Worm (Caenorhabditis elegans) whole organism, L4 larva: Measurements from ENCODE around the gene acdh-9.

Experiments
- F10B5.3 ChIP-seq: sonication (generic microtip); optimal IDR thresholded peaks from 2 replicates; lab custom pipeline; 2016; ENCODE audit warnings: mild to moderate bottlenecking, missing genetic modification characterization, missing compliant biosample characterization
- F37D6.2 ChIP-seq: sonication (generic microtip); optimal IDR thresholded peaks from 2 replicates; lab custom pipeline; 2016; ENCODE audit warnings: mild to moderate bottlenecking, missing genetic modification characterization, missing compliant biosample characterization
- F49E8.2 ChIP-seq: sonication (generic microtip); optimal IDR thresholded peaks from 2 replicates; lab custom pipeline; 2016; ENCODE audit warnings: missing compliant biosample characterization, mild to moderate bottlenecking, missing genetic modification characterization, borderline replicate concordance
- R02D3.7 ChIP-seq: fragments of 150-350 bp; sonication (generic microtip); optimal IDR thresholded peaks from 3 replicates; lab custom pipeline; 2014; ENCODE audit warnings: missing biosample characterization, missing genetic modification characterization
- T20F7.1 ChIP-seq: fragments of 200-800 bp; sonication (Bioruptor generic); optimal IDR thresholded peaks from 2 replicates; lab custom pipeline; 2018; ENCODE audit warnings: mild to moderate bottlenecking, missing genetic modification characterization, missing compliant biosample characterization
- T26A8.4 ChIP-seq: fragments of 200-800 bp; sonication (Bioruptor generic); IDR thresholded peaks from 2 replicates; pipeline ENCODE4 v1.3.6; 2022; ENCODE audit warnings: missing genetic modification characterization, missing compliant biosample characterization
- Y48G9A.11 ChIP-seq: fragments of 200-800 bp; sonication (Bioruptor generic); IDR thresholded peaks from 2 replicates; pipeline ENCODE4 v1.3.6; 2022; ENCODE audit warnings: missing genetic modification reagents, missing genetic modification characterization, missing compliant biosample characterization
- ZK546.5 ChIP-seq, 2 experiments: sonication (generic microtip); optimal IDR thresholded peaks; 2 replicates each; lab custom pipeline; 2017; ENCODE audit warnings: missing biosample characterization in 2 of 2, missing genetic modification characterization in 2 of 2
- aha-1 ChIP-seq: fragments of 150-350 bp; peaks from one replicate; lab custom pipeline; 2014; ENCODE audit warnings: missing biosample characterization, missing genetic modification characterization
- arid-1 ChIP-seq: fragments of 200-800 bp; sonication (Bioruptor generic); conservative IDR thresholded peaks from 2 replicates; pipeline ENCODE4 v1.3.6; 2022; ENCODE audit warnings: missing genetic modification reagents, missing genetic modification characterization, missing compliant biosample characterization
- ceh-62 ChIP-seq: sonication (generic microtip); optimal IDR thresholded peaks from 2 replicates; lab custom pipeline; 2017; ENCODE audit warnings: missing biosample characterization, missing genetic modification characterization
- ceh-82 ChIP-seq: sonication (generic microtip); optimal IDR thresholded peaks from 2 replicates; lab custom pipeline; 2017; ENCODE audit warnings: missing biosample characterization, missing genetic modification characterization
- ces-1 ChIP-seq: fragments of 150-350 bp; sonication (generic microtip); optimal IDR thresholded peaks from 4 replicates; lab custom pipeline; 2014; ENCODE audit warnings: missing biosample characterization, missing genetic modification reagents, missing genetic modification characterization
- daf-12 ChIP-seq: fragments of 150-350 bp; optimal IDR thresholded peaks from 2 replicates; lab custom pipeline; 2014; ENCODE audit warnings: missing biosample characterization, missing genetic modification reagents, missing genetic modification characterization
- daf-16 ChIP-seq, 3 experiments: sonication (generic microtip); optimal IDR thresholded peaks; 2 replicates each; lab custom pipeline; 2016 to 2017; ENCODE audit warnings: missing genetic modification characterization in 3 of 3, missing genetic modification reagents in 3 of 3, mild to moderate bottlenecking in 2 of 3, missing compliant biosample characterization in 2 of 3, missing biosample characterization in 1 of 3, moderate library complexity in 1 of 3
- daf-19 ChIP-seq: fragments of 200-800 bp; sonication (Bioruptor generic); conservative IDR thresholded peaks from 2 replicates; pipeline ENCODE4 v1.3.6; 2022; ENCODE audit warnings: missing genetic modification characterization, missing compliant biosample characterization
- dmd-6 ChIP-seq: fragments of 200-800 bp; sonication (Bioruptor generic); IDR thresholded peaks from 2 replicates; pipeline ENCODE4 v1.3.6; 2022; ENCODE audit warnings: missing genetic modification reagents, missing genetic modification characterization, missing compliant biosample characterization
- dmd-8 ChIP-seq: fragments of 200-800 bp; sonication (Bioruptor generic); IDR thresholded peaks from 2 replicates; pipeline ENCODE4 v1.3.6; 2022; ENCODE audit warnings: missing genetic modification characterization, missing compliant biosample characterization
- dmd-9 ChIP-seq: fragments of 200-800 bp; sonication (Bioruptor generic); IDR thresholded peaks from 2 replicates; pipeline ENCODE4 v1.3.6; 2022; ENCODE audit warnings: missing genetic modification reagents, missing genetic modification characterization, missing compliant biosample characterization
- duxl-1 ChIP-seq: sonication (generic microtip); optimal IDR thresholded peaks from 2 replicates; lab custom pipeline; 2016; ENCODE audit warnings: mild to moderate bottlenecking, missing genetic modification characterization, moderate library complexity, missing compliant biosample characterization; ENCODE audit not compliant: poor library complexity
- dve-1 ChIP-seq: sonication (generic microtip); optimal IDR thresholded peaks from 2 replicates; lab custom pipeline; 2017; ENCODE audit warnings: antibody characterized with exemption, mild to moderate bottlenecking, missing genetic modification characterization, missing compliant biosample characterization; ENCODE audit not compliant: insufficient read depth
- fkh-10 ChIP-seq: fragments of 150-350 bp; optimal IDR thresholded peaks from 2 replicates; lab custom pipeline; 2014; ENCODE audit warnings: missing biosample characterization, missing genetic modification reagents, missing genetic modification characterization
- hlh-11 ChIP-seq: fragments of 200-800 bp; sonication (Bioruptor generic); optimal IDR thresholded peaks from 2 replicates; lab custom pipeline; 2018; ENCODE audit warnings: mild to moderate bottlenecking, missing genetic modification characterization, missing compliant biosample characterization
- hlh-30 ChIP-seq: sonication (generic microtip); optimal IDR thresholded peaks from 2 replicates; lab custom pipeline; 2017; ENCODE audit warnings: antibody characterized with exemption, mild to moderate bottlenecking, missing genetic modification characterization, missing compliant biosample characterization; ENCODE audit not compliant: insufficient read depth
- jun-1 ChIP-seq: fragments of 150-350 bp; optimal IDR thresholded peaks from 2 replicates; lab custom pipeline; 2014; ENCODE audit warnings: missing biosample characterization, missing genetic modification reagents, missing genetic modification characterization
- lim-7 ChIP-seq: fragments of 200-800 bp; sonication (Bioruptor generic); IDR thresholded peaks from 2 replicates; pipeline ENCODE4 v1.3.6; 2022; ENCODE audit warnings: missing genetic modification characterization, missing compliant biosample characterization
- lin-1 ChIP-seq: fragments of 200-800 bp; sonication (Bioruptor generic); IDR thresholded peaks from 2 replicates; pipeline ENCODE4 v1.3.6; 2022; ENCODE audit warnings: missing genetic modification reagents, missing genetic modification characterization, missing compliant biosample characterization
- lin-29 ChIP-seq: fragments of 200-800 bp; sonication (Bioruptor generic); IDR thresholded peaks from 2 replicates; pipeline ENCODE4 v1.3.6; 2022; ENCODE audit warnings: missing genetic modification reagents, missing genetic modification characterization, missing compliant biosample characterization
- mdl-1 ChIP-seq, 2 experiments: fragments of 150-350 bp in 1 of 2; sonication (generic microtip) in 1 of 2; optimal IDR thresholded peaks; 2 replicates each; lab custom pipeline; 2014 to 2017; ENCODE audit warnings: missing biosample characterization in 2 of 2, missing genetic modification characterization in 2 of 2
- mdt-29 ChIP-seq: fragments of 200-800 bp; sonication (Bioruptor generic); IDR thresholded peaks from 2 replicates; pipeline ENCODE4 v1.3.6; 2022; ENCODE audit warnings: missing genetic modification reagents, missing genetic modification characterization, missing compliant biosample characterization
- mep-1 ChIP-seq: fragments of 150-350 bp; sonication (generic microtip); optimal IDR thresholded peaks from 3 replicates; lab custom pipeline; 2014; ENCODE audit warnings: missing biosample characterization, missing genetic modification characterization
- nhr-10 ChIP-seq: fragments of 150-350 bp; optimal IDR thresholded peaks from 2 replicates; lab custom pipeline; 2014; ENCODE audit warnings: missing biosample characterization, missing genetic modification characterization
- nhr-11 ChIP-seq: fragments of 150-350 bp; optimal IDR thresholded peaks from 2 replicates; lab custom pipeline; 2014; ENCODE audit warnings: missing biosample characterization, missing genetic modification characterization
- nhr-25 ChIP-seq: sonication (generic microtip); optimal IDR thresholded peaks from 2 replicates; lab custom pipeline; 2017; ENCODE audit warnings: missing genetic modification characterization, mild to moderate bottlenecking, missing compliant biosample characterization, antibody characterized with exemption, moderate library complexity, borderline replicate concordance; ENCODE audit not compliant: insufficient read depth
- nhr-28 ChIP-seq: fragments of 150-350 bp; optimal IDR thresholded peaks from 2 replicates; lab custom pipeline; 2014; ENCODE audit warnings: missing biosample characterization, missing genetic modification characterization
- nhr-6 ChIP-seq: fragments of 150-350 bp; optimal IDR thresholded peaks from 2 replicates; lab custom pipeline; 2014; ENCODE audit warnings: missing biosample characterization, missing genetic modification characterization
- nhr-77 ChIP-seq: fragments of 150-350 bp; optimal IDR thresholded peaks from 2 replicates; lab custom pipeline; 2014; ENCODE audit warnings: missing biosample characterization, missing genetic modification characterization
- pqm-1 ChIP-seq: sonication (generic microtip); optimal IDR thresholded peaks from 2 replicates; lab custom pipeline; 2017; ENCODE audit warnings: missing biosample characterization, missing genetic modification characterization
- spr-1 ChIP-seq: sonication (generic microtip); optimal IDR thresholded peaks from 2 replicates; lab custom pipeline; 2016; ENCODE audit warnings: mild to moderate bottlenecking, missing genetic modification characterization, missing compliant biosample characterization
- spr-3 ChIP-seq: fragments of 200-800 bp; sonication (Bioruptor generic); optimal IDR thresholded peaks from 2 replicates; lab custom pipeline; 2018; ENCODE audit warnings: mild to moderate bottlenecking, missing genetic modification characterization, missing compliant biosample characterization
- tag-97 ChIP-seq: fragments of 200-800 bp; sonication (Bioruptor generic); IDR thresholded peaks from 2 replicates; pipeline ENCODE4 v1.3.6; 2022; ENCODE audit warnings: missing genetic modification characterization, missing compliant biosample characterization
- unc-39 ChIP-seq: sonication (generic microtip); optimal IDR thresholded peaks from 2 replicates; lab custom pipeline; 2017; ENCODE audit warnings: missing biosample characterization, missing genetic modification characterization
- unc-62 ChIP-seq, 3 experiments: fragments of 150-350 bp in 1 of 3; sonication (generic microtip); optimal IDR thresholded peaks in 2 of 3; peaks in 1 of 3; 1 replicate in 1 of 3; 2 replicates in 2 of 3; lab custom pipeline; 2014 to 2017; ENCODE audit warnings: missing biosample characterization in 3 of 3, missing genetic modification characterization in 3 of 3, missing genetic modification reagents in 3 of 3, missing genotype in 1 of 3
- vab-7 ChIP-seq: fragments of 200-800 bp; sonication (Bioruptor generic); IDR thresholded peaks from 2 replicates; pipeline ENCODE4 v1.3.6; 2022; ENCODE audit warnings: missing genetic modification reagents, missing genetic modification characterization, missing compliant biosample characterization
- zfp-2 ChIP-seq: sonication (generic microtip); optimal IDR thresholded peaks from 2 replicates; lab custom pipeline; 2016; ENCODE audit warnings: mild to moderate bottlenecking, missing genetic modification characterization, missing compliant biosample characterization
- zip-2 ChIP-seq: fragments of 150-350 bp; optimal IDR thresholded peaks from 2 replicates; lab custom pipeline; 2014; ENCODE audit warnings: missing biosample characterization, missing genetic modification characterization

acdh-9 gene

DNA sequence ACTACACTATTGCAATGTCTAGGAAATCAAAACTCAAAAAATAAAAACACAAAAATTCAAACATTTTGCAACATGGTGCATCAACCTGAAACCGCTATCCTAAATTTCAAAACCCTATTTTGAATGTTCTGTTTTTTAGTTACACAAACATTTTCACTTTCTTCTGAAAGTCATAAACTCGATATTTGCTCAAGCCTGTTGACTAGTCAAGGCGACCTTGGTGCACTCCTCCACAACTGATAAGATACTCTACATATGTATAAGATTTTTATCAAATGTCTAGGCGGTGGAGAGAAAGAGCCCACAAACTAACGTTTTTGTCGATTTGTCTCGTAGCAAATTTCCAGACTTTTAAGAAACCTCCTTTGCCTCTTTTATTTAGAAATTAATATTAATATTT is 39.6 kb upstream of the acdh-9 start, which contains the start of gene T07D3.4:
Gene T07D3.4 (plus strand): TSS at position 286 of the 400 bp plus-strand sequence.
- no peak for TF ChIP-seq R02D3.7
- peak; percentile 54 for TF ChIP-seq hlh-11
- TF ChIP-seq tag-97, result no peak
- TF ChIP-seq daf-16 (GFP tag; optimal IDR thresholded peaks at IDR 0.05; lab: Kevin White, UChicago), result no peak
- peak; percentile 90 for TF ChIP-seq daf-16 (tag; optimal IDR thresholded peaks at IDR 0.05; lab: Kevin White, UChicago)
- peak; percentile 70 for TF ChIP-seq nhr-28
- no peak for TF ChIP-seq nhr-6 (tag; lab: Kevin White, UChicago)
- no peak for TF ChIP-seq unc-39 (tag; lab: Kevin White, UChicago)
- no peak for TF ChIP-seq dmd-9 (GFP tag; lab: Robert Waterston, UW)
- TF ChIP-seq lin-1 (GFP tag; lab: Robert Waterston, UW), result no peak
- no peak for TF ChIP-seq F37D6.2 (tag; lab: Kevin White, UChicago)
- peak; percentile 37 for TF ChIP-seq nhr-77
- TF ChIP-seq dmd-8 (GFP tag; lab: Robert Waterston, UW), result no peak
- TF ChIP-seq fkh-10 (GFP tag; lab: Kevin White, UChicago), result no peak
- peak; percentile 67 for TF ChIP-seq pqm-1 (tag; lab: Kevin White, UChicago)
- no peak for TF ChIP-seq T20F7.1 (GFP tag; lab: Kevin White, UChicago)
- no peak for TF ChIP-seq ces-1
- TF ChIP-seq dmd-6 (GFP tag; lab: Robert Waterston, UW), result peak; percentile 51; the same call in 1 of the 2 replicates
- TF ChIP-seq vab-7 (GFP tag; lab: Robert Waterston, UW), result no peak
- no peak for TF ChIP-seq spr-3 (GFP tag; lab: Kevin White, UChicago)
- no peak for TF ChIP-seq ceh-82
- TF ChIP-seq T26A8.4, result no peak
- no peak for TF ChIP-seq mdl-1 (tag; optimal IDR thresholded peaks at IDR 0.05; lab: Kevin White, UChicago)
- peak; percentile 29 for TF ChIP-seq dve-1 (tag; lab: Kevin White, UChicago)

ce11 chrII:884204-884603 is 35.8 kb upstream of the acdh-9 start:
- TF ChIP-seq dmd-6 (GFP tag; lab: Robert Waterston, UW) (peak; percentile 15; the same call in 1 of the 2 replicates), nhr-28 (peak; percentile 13), hlh-11 (peak; percentile 4), daf-16 (GFP tag; optimal IDR thresholded peaks at IDR 0.05; lab: Kevin White, UChicago) (no peak), daf-16 (tag; optimal IDR thresholded peaks at IDR 0.05; lab: Kevin White, UChicago) (peak; percentile 37), nhr-77 (peak; percentile 18), F37D6.2 (tag; lab: Kevin White, UChicago) (no peak), fkh-10 (GFP tag; lab: Kevin White, UChicago) (no peak), mdt-29 (GFP tag; lab: Robert Waterston, UW) (no peak), F49E8.2 (no peak), pqm-1 (tag; lab: Kevin White, UChicago) (peak; percentile 57), unc-62 (GFP tag; optimal IDR thresholded peaks at IDR 0.05 in 1 of 2; lab: Kevin White, UChicago) (peak in 1 of 2 experiments; percentile 73), unc-62 (tag; optimal IDR thresholded peaks at IDR 0.05; lab: Kevin White, UChicago) (no peak)

ce11 chrII:880666-881226 is 32.3 kb upstream of the acdh-9 start:
- TF ChIP-seq ceh-62 (tag; lab: Kevin White, UChicago) (no peak), spr-1 (tag; lab: Kevin White, UChicago) (no peak), zfp-2 (no peak), ZK546.5 (tag; optimal IDR thresholded peaks at IDR 0.05; lab: Kevin White, UChicago) (no peak), tag-97 (no peak), lin-29 (GFP tag; lab: Robert Waterston, UW) (no peak), lim-7 (GFP tag; lab: Robert Waterston, UW) (no peak), daf-16 (GFP tag; optimal IDR thresholded peaks at IDR 0.05; lab: Kevin White, UChicago) (no peak), daf-16 (tag; optimal IDR thresholded peaks at IDR 0.05; lab: Kevin White, UChicago) (peak; percentile 42), nhr-28 (peak; percentile 54), T26A8.4 (no peak), dmd-9 (GFP tag; lab: Robert Waterston, UW) (no peak), nhr-10 (tag; lab: Kevin White, UChicago) (no peak), zip-2 (no peak), daf-12 (tag; lab: Kevin White, UChicago) (no peak), arid-1 (GFP tag; lab: Robert Waterston, UW) (no peak), hlh-30 (tag; lab: Kevin White, UChicago) (no peak), duxl-1 (tag; lab: Kevin White, UChicago) (no peak), nhr-25 (tag; lab: Kevin White, UChicago) (no peak), F10B5.3 (tag; lab: Kevin White, UChicago) (no peak), daf-19 (no peak), aha-1 (tag; lab: Kevin White, UChicago) (no peak), jun-1 (no peak), mep-1 (tag; lab: Kevin White, UChicago) (no peak), nhr-11 (tag; lab: Kevin White, UChicago) (no peak), Y48G9A.11 (GFP tag; lab: Robert Waterston, UW) (no peak)
